Worm (Caenorhabditis elegans) whole organism, midembryonic: ENCODE results near the gene wrn-1.

ENCODE experiments used
- T22C8.4 ChIP-seq: fragments of 200-800 bp; sonication (Bioruptor generic); IDR thresholded peaks from 2 replicates; pipeline ENCODE4 v1.3.6; 2022; ENCODE audit warnings: missing genetic modification characterization, missing compliant biosample characterization
- cog-1 ChIP-seq: sonication (generic microtip); optimal IDR thresholded peaks from 2 replicates; lab custom pipeline; 2016; ENCODE audit warnings: missing genetic modification characterization, missing compliant biosample characterization
- flt-1 ChIP-seq: fragments of 200-800 bp; sonication (Bioruptor generic); IDR thresholded peaks from 2 replicates; pipeline ENCODE4 v1.3.6; 2022; ENCODE audit warnings: missing genetic modification characterization, missing compliant biosample characterization
- klf-2 ChIP-seq: fragments of 200-800 bp; sonication (Bioruptor generic); conservative IDR thresholded peaks from 2 replicates; pipeline ENCODE4 v1.3.6; 2022; ENCODE audit warnings: missing genetic modification reagents, missing genetic modification characterization, missing compliant biosample characterization
- med-1 ChIP-seq: sonication (generic microtip); optimal IDR thresholded peaks from 2 replicates; lab custom pipeline; 2017; ENCODE audit warnings: missing genetic modification characterization, mild to moderate bottlenecking, missing compliant biosample characterization, antibody characterized with exemption, missing genetic modification reagents; ENCODE audit not compliant: insufficient read depth
- ref-1 ChIP-seq: fragments of 200-800 bp; sonication (Bioruptor generic); conservative IDR thresholded peaks from 2 replicates; pipeline ENCODE4 v1.3.6; 2022; ENCODE audit warnings: missing genetic modification reagents, missing genetic modification characterization, missing compliant biosample characterization
- tab-1 ChIP-seq: fragments of 200-800 bp; sonication (Bioruptor generic); IDR thresholded peaks from 2 replicates; pipeline ENCODE4 v1.3.6; 2022; ENCODE audit warnings: missing genetic modification characterization, missing compliant biosample characterization
- ztf-23 ChIP-seq: fragments of 200-800 bp; sonication (Bioruptor generic); IDR thresholded peaks from 2 replicates; pipeline ENCODE4 v1.3.6; 2022; ENCODE audit warnings: missing genetic modification reagents, missing genetic modification characterization, missing compliant biosample characterization
- ztf-29 ChIP-seq: fragments of 200-800 bp; sonication (Bioruptor generic); IDR thresholded peaks from 2 replicates; pipeline ENCODE4 v1.3.6; 2022; ENCODE audit warnings: missing genetic modification reagents, missing genetic modification characterization, missing compliant biosample characterization

Gene wrn-1

DNA sequence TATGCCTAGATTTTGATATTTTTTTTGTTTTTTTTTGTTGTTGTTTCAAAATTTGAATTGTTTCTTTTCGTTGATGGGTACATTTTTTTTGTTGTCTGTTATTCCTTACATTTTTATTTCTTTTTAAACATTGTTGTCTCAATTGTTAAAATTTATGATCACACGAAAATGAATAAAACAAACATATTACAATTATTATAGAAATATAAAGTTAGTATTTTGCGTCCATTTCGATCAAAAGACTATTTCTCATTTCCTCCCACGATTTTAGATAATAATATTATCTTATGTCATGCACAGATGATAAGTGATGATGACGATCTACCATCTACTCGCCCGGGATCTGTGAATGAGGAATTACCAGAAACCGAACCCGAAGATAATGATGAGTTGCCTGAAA is at the start of gene wrn-1:
wrn-1 (plus strand) TSS at position 301 of the 400 bp plus-strand sequence.
- TF ChIP-seq ref-1 (GFP tag; lab: Robert Waterston, UW) (no peak), klf-2 (GFP tag; lab: Robert Waterston, UW) (no peak)

DNA sequence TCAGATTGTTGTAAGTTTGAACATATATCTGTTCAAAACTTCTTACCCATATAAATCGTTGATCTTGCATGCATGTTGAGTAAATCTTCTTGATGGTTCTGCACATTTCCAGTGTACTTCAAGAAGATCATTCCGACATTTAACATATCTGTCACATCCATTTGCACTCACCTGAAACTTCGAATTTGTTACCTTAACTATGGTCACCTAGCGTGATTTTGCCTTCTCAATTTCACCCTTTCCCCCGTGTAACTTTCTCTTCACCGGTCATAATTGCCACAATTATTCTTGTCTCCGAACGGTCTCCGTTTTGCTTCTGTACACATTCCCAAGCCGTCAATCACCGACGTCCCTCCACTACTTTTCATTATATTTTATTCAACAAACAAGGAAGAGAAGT is 41.4 kb upstream of the wrn-1 start:
- TF ChIP-seq flt-1: no peak
- TF ChIP-seq med-1: no peak
- TF ChIP-seq tab-1: no peak
- TF ChIP-seq T22C8.4 (GFP tag; lab: Robert Waterston, UW): no peak
- no peak for TF ChIP-seq ztf-29 (GFP tag; lab: Robert Waterston, UW)
- no peak for TF ChIP-seq klf-2 (GFP tag; lab: Robert Waterston, UW)

ce11 chrII:6513911-6514310 is 40.9 kb upstream of the wrn-1 start, which contains the start of gene R05G9R.1:
Gene R05G9R.1 (minus strand): TSS chrII:6514011.
- no peak for TF ChIP-seq cog-1 (tag; lab: Kevin White, UChicago)
- TF ChIP-seq tab-1: no peak
- no peak for TF ChIP-seq ztf-23 (GFP tag; lab: Robert Waterston, UW)
- no peak for TF ChIP-seq T22C8.4 (GFP tag; lab: Robert Waterston, UW)
- no peak for TF ChIP-seq ref-1 (GFP tag; lab: Robert Waterston, UW)
- TF ChIP-seq klf-2 (GFP tag; lab: Robert Waterston, UW): no peak

- TF ChIP-seq ref-1 (GFP tag; lab: Robert Waterston, UW) (no peak), ztf-23 (GFP tag; lab: Robert Waterston, UW) (no peak), flt-1 (no peak), ztf-29 (GFP tag; lab: Robert Waterston, UW) (no peak), klf-2 (GFP tag; lab: Robert Waterston, UW) (no peak), med-1 (no peak), tab-1 (no peak), T22C8.4 (GFP tag; lab: Robert Waterston, UW) (no peak), cog-1 (tag; lab: Kevin White, UChicago) (no peak)
Measured at ce11 chrII:6516276-6516675, 38.5 kb upstream of the wrn-1 start, which contains the start of gene C56E6.7. Gene C56E6.7 (plus strand): TSS chrII:6516576.

DNA sequence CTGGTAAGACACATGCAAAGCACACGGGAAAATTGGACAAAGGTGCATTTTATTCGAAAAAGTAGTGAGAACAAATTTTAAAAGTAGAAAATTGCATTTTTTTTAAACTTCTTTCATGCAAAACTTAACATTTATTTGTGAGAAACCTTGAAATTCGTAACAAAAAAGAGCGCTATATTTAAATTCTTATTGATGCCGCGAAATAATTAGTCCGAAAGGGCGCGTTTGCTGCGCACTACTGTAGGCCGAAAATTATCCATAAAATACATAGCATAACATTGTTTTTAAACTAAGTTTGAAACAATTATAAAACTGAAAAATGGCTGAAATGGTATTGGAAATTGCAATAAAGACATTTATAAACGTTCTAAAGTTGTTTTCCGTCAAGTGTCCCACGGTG is 35.1 kb upstream of the wrn-1 start:
- TF ChIP-seq tab-1: no peak
- no peak for TF ChIP-seq cog-1 (tag; lab: Kevin White, UChicago)
- TF ChIP-seq ztf-29 (GFP tag; lab: Robert Waterston, UW): no peak
- no peak for TF ChIP-seq flt-1
- TF ChIP-seq ztf-23 (GFP tag; lab: Robert Waterston, UW): no peak
- no peak for TF ChIP-seq ref-1 (GFP tag; lab: Robert Waterston, UW)
- no peak for TF ChIP-seq med-1
- TF ChIP-seq T22C8.4 (GFP tag; lab: Robert Waterston, UW): no peak
- TF ChIP-seq klf-2 (GFP tag; lab: Robert Waterston, UW): no peak

DNA sequence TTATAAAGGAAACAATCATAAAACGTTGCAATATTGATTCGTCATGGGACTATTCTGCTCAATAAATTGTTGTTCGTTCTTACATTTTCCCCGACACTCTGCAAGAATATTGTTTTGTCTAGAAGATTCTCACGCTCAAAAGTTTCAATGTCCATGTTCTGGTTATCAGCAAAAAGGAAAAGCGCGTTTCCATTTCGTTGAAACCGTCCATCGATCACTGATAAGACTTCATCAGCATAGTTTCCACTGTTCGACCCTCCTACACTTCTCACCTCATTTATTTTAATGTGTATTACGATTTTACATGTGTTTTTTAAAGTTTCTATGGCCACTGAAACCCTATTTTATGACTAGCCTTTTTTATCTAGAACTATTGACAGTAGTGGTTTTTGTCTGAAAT is 34.7 kb upstream of the wrn-1 start:
- TF ChIP-seq ztf-29 (GFP tag; lab: Robert Waterston, UW) (no peak), klf-2 (GFP tag; lab: Robert Waterston, UW) (no peak), tab-1 (no peak), med-1 (no peak), T22C8.4 (GFP tag; lab: Robert Waterston, UW) (no peak), flt-1 (no peak), ztf-23 (GFP tag; lab: Robert Waterston, UW) (no peak), ref-1 (GFP tag; lab: Robert Waterston, UW) (no peak), cog-1 (tag; lab: Kevin White, UChicago) (no peak)

ce11 chrII:6521316-6521715 is 33.5 kb upstream of the wrn-1 start, which contains the start of gene toe-2:
Gene toe-2 (minus strand): TSS chrII:6521385.
- TF ChIP-seq med-1 (no peak), ztf-23 (GFP tag; lab: Robert Waterston, UW) (no peak), T22C8.4 (GFP tag; lab: Robert Waterston, UW) (no peak), tab-1 (no peak), ref-1 (GFP tag; lab: Robert Waterston, UW) (no peak), ztf-29 (GFP tag; lab: Robert Waterston, UW) (no peak), flt-1 (no peak), cog-1 (tag; lab: Kevin White, UChicago) (no peak), klf-2 (GFP tag; lab: Robert Waterston, UW) (no peak)

- TF ChIP-seq flt-1 (peak; percentile 70), med-1 (no peak), tab-1 (0 out of 2 replicates have a peak, but pooled peaks have one; percentile 47), ztf-29 (GFP tag; lab: Robert Waterston, UW) (no peak), ref-1 (GFP tag; lab: Robert Waterston, UW) (no peak), klf-2 (GFP tag; lab: Robert Waterston, UW) (no peak), ztf-23 (GFP tag; lab: Robert Waterston, UW) (0 out of 2 replicates have a peak, but pooled peaks have one; percentile 69), cog-1 (tag; lab: Kevin White, UChicago) (peak; percentile 51), T22C8.4 (GFP tag; lab: Robert Waterston, UW) (no peak)
Measured at ce11 chrII:6522622-6523254, 32.0 kb upstream of the wrn-1 start.

DNA sequence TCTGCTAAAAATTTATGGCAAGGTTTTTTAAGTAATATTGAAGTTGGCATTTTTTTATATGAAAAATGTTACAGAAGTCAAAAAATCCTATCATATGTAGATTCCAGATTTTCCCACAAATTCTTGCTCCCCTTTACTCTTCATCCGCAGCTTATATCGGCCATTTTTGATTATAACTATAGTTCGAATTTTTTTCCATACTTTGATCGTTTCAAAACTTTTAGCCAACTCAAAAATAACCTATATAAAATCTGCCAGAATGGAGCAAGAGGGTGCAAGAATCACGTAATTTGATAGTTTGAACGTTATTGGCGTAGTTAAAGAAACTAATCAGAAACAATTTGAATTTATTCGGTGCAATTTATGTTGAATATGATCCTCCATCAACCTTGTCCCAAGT is 30.8 kb upstream of the wrn-1 start:
- TF ChIP-seq klf-2 (GFP tag; lab: Robert Waterston, UW) (no peak), cog-1 (tag; lab: Kevin White, UChicago) (no peak), med-1 (no peak), ztf-23 (GFP tag; lab: Robert Waterston, UW) (no peak), ref-1 (GFP tag; lab: Robert Waterston, UW) (no peak), T22C8.4 (GFP tag; lab: Robert Waterston, UW) (no peak)

ce11 chrII:6524501-6524977 is 30.2 kb upstream of the wrn-1 start, which contains the start of gene C56E6.2:
Gene C56E6.2 (plus strand): TSS chrII:6524927.
- TF ChIP-seq med-1 (no peak), ztf-23 (GFP tag; lab: Robert Waterston, UW) (no peak), T22C8.4 (GFP tag; lab: Robert Waterston, UW) (no peak), tab-1 (no peak), ztf-29 (GFP tag; lab: Robert Waterston, UW) (no peak), cog-1 (tag; lab: Kevin White, UChicago) (no peak)
